Worm (Caenorhabditis elegans): ENCODE results near the gene fbxa-63.
"Not testable (repeated sequence)": the region's sequence is repeated elsewhere in the genome, so short reads cannot be mapped to it uniquely, and the experiment has no call there.

fbxa-63 gene

DNA sequence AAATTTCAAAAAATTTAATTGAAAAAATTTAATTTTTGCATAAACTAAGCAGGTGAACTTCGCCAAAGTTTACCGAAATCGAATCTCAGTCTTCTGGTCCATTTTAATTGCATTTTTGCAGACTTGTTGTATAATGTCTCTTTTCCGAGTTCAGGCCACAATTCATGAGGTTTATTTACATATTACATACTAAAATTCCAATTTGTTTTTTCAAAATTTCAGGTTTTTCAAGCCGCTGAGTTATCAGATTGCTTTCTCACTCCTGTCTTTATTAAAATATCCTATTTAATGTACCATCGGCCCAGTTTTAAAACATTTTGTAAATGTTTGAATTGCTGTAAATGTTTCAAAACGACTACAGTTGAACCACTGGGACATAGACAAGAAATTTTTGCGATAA lies 13.2 kb downstream of the fbxa-63 start, which contains the start of gene fbxa-208:
Gene fbxa-208 (plus strand): TSS at position 301 of the 400 bp plus-strand sequence.
- TF ChIP-seq eyg-1, gmeb-2, nfya-1 (tag; optimal IDR thresholded peaks at IDR 0.05): not testable (repeated sequence)

DNA sequence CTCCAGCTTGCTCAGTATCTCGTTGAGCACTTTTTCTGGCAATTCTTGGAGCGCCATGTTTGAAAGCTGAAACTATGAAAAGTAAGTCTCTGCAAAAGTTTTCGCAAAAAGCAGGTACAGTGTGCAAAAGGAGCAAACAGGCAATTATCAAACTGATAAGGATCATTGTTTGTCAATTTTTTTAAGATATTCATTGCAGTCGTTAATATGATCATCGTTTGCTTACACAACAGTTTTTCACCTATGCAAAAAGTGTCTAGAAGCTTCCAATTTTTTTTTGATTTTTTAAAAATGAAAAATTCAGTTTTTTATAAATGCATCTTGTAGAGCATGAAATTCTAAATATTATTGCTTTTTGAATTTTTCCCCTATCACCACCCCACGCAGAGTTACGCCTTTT lies 15.1 kb downstream of the fbxa-63 start, which contains the start of gene fbxa-78:
Gene fbxa-78 (minus strand): TSS at position 101 of the 400 bp plus-strand sequence.
- not testable (repeated sequence) for TF ChIP-seq T23F11.4 (GFP tag; optimal IDR thresholded peaks at IDR 0.05); unc-55 (GFP tag; optimal IDR thresholded peaks at IDR 0.05); pha-4 (tag; optimal IDR thresholded peaks at IDR 0.05)

DNA sequence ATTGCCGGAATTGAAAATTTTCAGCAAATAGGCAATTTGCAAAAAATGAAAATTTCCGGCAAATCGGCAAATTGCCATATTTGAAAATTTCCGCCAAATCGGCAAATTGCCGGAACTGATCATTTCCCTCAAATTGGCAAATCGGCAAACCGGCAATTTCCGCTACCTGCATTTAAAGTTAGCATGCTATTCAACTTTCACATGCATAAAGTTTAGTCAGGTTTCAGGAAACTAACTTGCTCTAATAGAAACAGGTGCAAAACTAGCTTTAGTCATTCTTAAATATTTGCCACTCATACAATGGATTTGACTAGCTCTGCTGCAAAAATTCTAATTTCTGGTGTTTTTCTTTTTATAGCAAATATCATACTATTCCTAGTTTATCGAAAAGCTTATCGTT lies 20.4 kb downstream of the fbxa-63 start, which contains the start of gene srz-9:
Gene srz-9 (plus strand): TSS at position 301 of the 400 bp plus-strand sequence.
- TF ChIP-seq tbx-2, ceh-14, nhr-232 (tag; optimal IDR thresholded peaks at IDR 0.05): not testable (repeated sequence)

DNA sequence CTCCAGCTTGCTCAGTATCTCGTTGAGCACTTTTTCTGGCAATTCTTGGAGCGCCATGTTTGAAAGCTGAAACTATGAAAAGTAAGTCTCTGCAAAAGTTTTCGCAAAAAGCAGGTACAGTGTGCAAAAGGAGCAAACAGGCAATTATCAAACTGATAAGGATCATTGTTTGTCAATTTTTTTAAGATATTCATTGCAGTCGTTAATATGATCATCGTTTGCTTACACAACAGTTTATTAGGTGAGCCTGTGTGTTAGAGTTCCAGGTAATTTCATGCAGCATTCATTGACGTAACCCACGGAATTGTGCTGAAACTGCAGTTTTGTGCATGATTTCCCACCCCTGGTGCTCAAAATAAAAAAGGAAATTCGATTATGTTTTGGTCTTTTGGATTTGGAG lies 23.5 kb downstream of the fbxa-63 start, which contains the start of gene fbxa-151:
Gene fbxa-151 (minus strand): TSS at position 101 of the 400 bp plus-strand sequence.
- not testable (repeated sequence) for TF ChIP-seq hlh-8, pqm-1, ref-2 (tag; optimal IDR thresholded peaks at IDR 0.05)

DNA sequence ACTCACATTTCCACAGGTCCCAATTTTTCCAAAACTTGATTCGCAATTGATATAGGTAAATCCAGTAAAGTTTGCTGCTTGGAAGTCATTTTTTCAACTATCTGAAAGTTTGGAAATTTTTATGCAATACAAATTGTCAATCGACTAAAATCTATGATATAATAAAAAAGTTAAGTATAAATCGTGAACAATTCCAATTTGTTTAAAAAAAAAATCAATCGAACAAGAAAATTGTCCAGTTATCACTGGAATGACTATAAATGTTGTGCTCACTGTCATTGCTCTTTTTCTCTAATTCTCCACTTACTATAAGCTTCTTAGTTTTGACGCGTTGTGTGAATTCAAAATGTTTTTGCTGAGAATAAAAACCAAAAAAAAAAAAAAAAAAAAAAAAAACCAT lies 25.8 kb downstream of the fbxa-63 start, which contains the start of gene fbxa-32:
Gene fbxa-32 (minus strand): TSS at position 101 of the 400 bp plus-strand sequence.
- TF ChIP-seq ama-1 (optimal IDR thresholded peaks at IDR 0.05) (no peak), ahr-1 (tag; optimal IDR thresholded peaks at IDR 0.05) (no peak), ceh-34 (tag; optimal IDR thresholded peaks at IDR 0.05) (no peak), ceh-24 (tag; optimal IDR thresholded peaks at IDR 0.05) (no peak), elt-4 (tag; optimal IDR thresholded peaks at IDR 0.05) (no peak), nhr-11 (tag; optimal IDR thresholded peaks at IDR 0.05) (no peak), C38D4.7 (GFP tag; optimal IDR thresholded peaks at IDR 0.05) (no peak), ceh-2 (tag; optimal IDR thresholded peaks at IDR 0.05) (no peak), ceh-45 (GFP tag; IDR thresholded peaks at IDR 0.05) (no peak), sox-4 (tag; optimal IDR thresholded peaks at IDR 0.05) (no peak), ceh-30 (tag; optimal IDR thresholded peaks at IDR 0.05) (no peak), ceh-31 (tag; optimal IDR thresholded peaks at IDR 0.05) (no peak)

DNA sequence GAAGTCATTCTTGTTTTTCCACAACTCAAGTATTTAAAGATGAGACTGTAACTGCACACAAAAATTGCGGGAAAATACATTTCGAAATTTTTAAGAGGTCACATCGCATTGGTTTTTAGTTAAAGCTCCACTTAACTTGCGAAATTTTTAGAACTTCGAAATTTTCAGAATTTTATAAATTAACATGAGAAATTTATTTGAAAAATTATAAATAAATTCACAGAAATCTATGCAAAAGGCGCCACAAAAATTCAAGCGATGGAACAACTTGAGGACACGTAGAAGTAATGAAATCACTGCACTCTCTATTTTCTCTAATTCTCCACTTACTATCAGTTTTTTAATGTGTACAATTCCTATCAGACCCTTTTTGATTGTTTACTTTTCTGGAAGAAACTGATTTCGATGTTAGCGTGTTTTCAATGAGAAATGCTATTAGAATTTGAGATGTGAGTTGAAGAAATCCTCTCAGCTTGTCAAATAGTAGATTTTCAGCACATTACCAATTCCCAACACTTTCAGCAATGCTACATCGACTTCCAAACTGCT lies 28.1 kb downstream of the fbxa-63 start, which contains the start of gene fbxa-31:
Gene fbxa-31 (minus strand): TSS at position 51 of the 549 bp plus-strand sequence.
- TF ChIP-seq nhr-11 (tag; optimal IDR thresholded peaks at IDR 0.05) (no peak), pat-9 (tag; optimal IDR thresholded peaks at IDR 0.05) (no peak), C08G9.2 (tag; optimal IDR thresholded peaks at IDR 0.05) (no peak), hlh-30 (tag; optimal IDR thresholded peaks at IDR 0.05; ENCODE audit: insufficient read depth) (no peak), ceh-31 (tag; optimal IDR thresholded peaks at IDR 0.05) (no peak), hlh-8 (tag; optimal IDR thresholded peaks at IDR 0.05) (no peak), ceh-24 (tag; optimal IDR thresholded peaks at IDR 0.05) (no peak), ceh-19 (GFP tag; optimal IDR thresholded peaks at IDR 0.05) (no peak), ama-1 (optimal IDR thresholded peaks at IDR 0.05) (no peak), elt-4 (tag; optimal IDR thresholded peaks at IDR 0.05) (no peak), che-1 (tag; optimal IDR thresholded peaks at IDR 0.05) (no peak), eyg-1 (tag; optimal IDR thresholded peaks at IDR 0.05) (no peak), gmeb-2 (tag; optimal IDR thresholded peaks at IDR 0.05) (no peak), pqm-1 (tag; optimal IDR thresholded peaks at IDR 0.05) (no peak), ceh-48 (tag; optimal IDR thresholded peaks at IDR 0.05) (no peak), ref-2 (tag; optimal IDR thresholded peaks at IDR 0.05) (no peak), ceh-45 (GFP tag; IDR thresholded peaks at IDR 0.05) (no peak), sdc-2 (tag; optimal IDR thresholded peaks at IDR 0.05) (no peak)
